Worm (Caenorhabditis elegans) whole organism, L4 larva: ENCODE results near the gene clec-175.
A peak's percentile ranks its signal among the peaks of the same experiment; 100 is the strongest.

Experiments used
- D1046.2 ChIP-seq: fragments of 200-800 bp; sonication (Bioruptor generic); IDR thresholded peaks from 2 replicates; pipeline ENCODE4 v1.3.6; 2022; ENCODE audit warnings: missing genetic modification characterization, missing compliant biosample characterization
- F10B5.3 ChIP-seq: sonication (generic microtip); optimal IDR thresholded peaks from 2 replicates; lab custom pipeline; 2016; ENCODE audit warnings: mild to moderate bottlenecking, missing genetic modification characterization, missing compliant biosample characterization
- F37D6.2 ChIP-seq: sonication (generic microtip); optimal IDR thresholded peaks from 2 replicates; lab custom pipeline; 2016; ENCODE audit warnings: mild to moderate bottlenecking, missing genetic modification characterization, missing compliant biosample characterization
- F44E2.7 ChIP-seq: fragments of 200-800 bp; sonication (Bioruptor generic); IDR thresholded peaks from 2 replicates; pipeline ENCODE4 v2.1.2; 2022; ENCODE audit warnings: missing genetic modification characterization, missing compliant biosample characterization
- F49E8.2 ChIP-seq: sonication (generic microtip); optimal IDR thresholded peaks from 2 replicates; lab custom pipeline; 2016; ENCODE audit warnings: missing compliant biosample characterization, mild to moderate bottlenecking, missing genetic modification characterization, borderline replicate concordance
- T20F7.1 ChIP-seq: fragments of 200-800 bp; sonication (Bioruptor generic); optimal IDR thresholded peaks from 2 replicates; lab custom pipeline; 2018; ENCODE audit warnings: mild to moderate bottlenecking, missing genetic modification characterization, missing compliant biosample characterization
- Y105C5A.15 ChIP-seq: fragments of 200-800 bp; sonication (Bioruptor generic); IDR thresholded peaks from 2 replicates; pipeline ENCODE4 v1.3.6; 2022; ENCODE audit warnings: missing genetic modification characterization, missing compliant biosample characterization
- Y5F2A.4 ChIP-seq: fragments of 200-800 bp; sonication (Bioruptor generic); optimal IDR thresholded peaks from 2 replicates; lab custom pipeline; 2018; ENCODE audit warnings: mild to moderate bottlenecking, missing genetic modification characterization, missing compliant biosample characterization
- Y75B8A.6 ChIP-seq: fragments of 200-800 bp; sonication (Bioruptor generic); IDR thresholded peaks from 2 replicates; pipeline ENCODE4 v1.3.6; 2022; ENCODE audit warnings: missing genetic modification reagents, missing genetic modification characterization, missing compliant biosample characterization
- attf-4 ChIP-seq: sonication (generic microtip); optimal IDR thresholded peaks from 3 replicates; lab custom pipeline; 2017; ENCODE audit warnings: missing biosample characterization, missing genetic modification characterization
- ceh-44 ChIP-seq: fragments of 200-800 bp; sonication (Bioruptor generic); IDR thresholded peaks from 2 replicates; pipeline ENCODE4 v1.3.6; 2022; ENCODE audit warnings: missing genetic modification reagents, missing genetic modification characterization, missing compliant biosample characterization
- ces-1 ChIP-seq: fragments of 150-350 bp; sonication (generic microtip); optimal IDR thresholded peaks from 4 replicates; lab custom pipeline; 2014; ENCODE audit warnings: missing biosample characterization, missing genetic modification reagents, missing genetic modification characterization
- cey-2 ChIP-seq: sonication (generic microtip); optimal IDR thresholded peaks from 3 replicates; lab custom pipeline; 2017; ENCODE audit warnings: missing genetic modification characterization, mild to moderate bottlenecking, missing compliant biosample characterization, antibody characterized with exemption, borderline replicate concordance; ENCODE audit not compliant: insufficient read depth
- ctbp-1 ChIP-seq: fragments of 200-800 bp; sonication (Bioruptor generic); IDR thresholded peaks from 2 replicates; pipeline ENCODE4 v1.3.6; 2022; ENCODE audit warnings: missing genetic modification reagents, missing genetic modification characterization, missing compliant biosample characterization
- daf-16 ChIP-seq, 3 experiments: sonication (generic microtip); optimal IDR thresholded peaks; 2 replicates each; lab custom pipeline; 2016 to 2017; ENCODE audit warnings: missing genetic modification characterization in 3 of 3, missing genetic modification reagents in 3 of 3, mild to moderate bottlenecking in 2 of 3, missing compliant biosample characterization in 2 of 3, missing biosample characterization in 1 of 3, moderate library complexity in 1 of 3
- daf-8 ChIP-seq: fragments of 200-800 bp; sonication (Bioruptor generic); IDR thresholded peaks from 2 replicates; pipeline ENCODE4 v1.3.6; 2022; ENCODE audit warnings: missing genetic modification characterization, missing compliant biosample characterization
- dpl-1 ChIP-seq: fragments of 150-350 bp; optimal IDR thresholded peaks from 2 replicates; lab custom pipeline; 2014; ENCODE audit warnings: missing biosample characterization, missing genetic modification reagents, missing genetic modification characterization
- duxl-1 ChIP-seq: sonication (generic microtip); optimal IDR thresholded peaks from 2 replicates; lab custom pipeline; 2016; ENCODE audit warnings: mild to moderate bottlenecking, missing genetic modification characterization, moderate library complexity, missing compliant biosample characterization; ENCODE audit not compliant: poor library complexity
- egl-27 ChIP-seq: sonication (generic microtip); optimal IDR thresholded peaks from 3 replicates; lab custom pipeline; 2017; ENCODE audit warnings: missing biosample characterization, missing genetic modification reagents, missing genetic modification characterization
- egl-43 ChIP-seq: fragments of 200-800 bp; sonication (Bioruptor generic); IDR thresholded peaks from 2 replicates; pipeline ENCODE4 v1.3.6; 2022; ENCODE audit warnings: missing genetic modification reagents, missing genetic modification characterization, missing compliant biosample characterization
- fos-1 ChIP-seq: fragments of 150-350 bp; optimal IDR thresholded peaks from 2 replicates; lab custom pipeline; 2014; ENCODE audit warnings: missing biosample characterization, missing genetic modification characterization
- gei-8 ChIP-seq: fragments of 200-800 bp; sonication (Bioruptor generic); optimal IDR thresholded peaks from 2 replicates; lab custom pipeline; 2018; ENCODE audit warnings: mild to moderate bottlenecking, missing genetic modification characterization, missing compliant biosample characterization
- hlh-11 ChIP-seq: fragments of 200-800 bp; sonication (Bioruptor generic); optimal IDR thresholded peaks from 2 replicates; lab custom pipeline; 2018; ENCODE audit warnings: mild to moderate bottlenecking, missing genetic modification characterization, missing compliant biosample characterization
- lin-1 ChIP-seq: fragments of 200-800 bp; sonication (Bioruptor generic); IDR thresholded peaks from 2 replicates; pipeline ENCODE4 v1.3.6; 2022; ENCODE audit warnings: missing genetic modification reagents, missing genetic modification characterization, missing compliant biosample characterization
- lin-15B ChIP-seq: fragments of 150-350 bp; sonication (generic microtip); optimal IDR thresholded peaks from 3 replicates; lab custom pipeline; 2014; ENCODE audit warnings: missing biosample characterization, missing genetic modification characterization
- lin-29 ChIP-seq: fragments of 200-800 bp; sonication (Bioruptor generic); IDR thresholded peaks from 2 replicates; pipeline ENCODE4 v1.3.6; 2022; ENCODE audit warnings: missing genetic modification reagents, missing genetic modification characterization, missing compliant biosample characterization
- lin-39 ChIP-seq: fragments of 150-350 bp; optimal IDR thresholded peaks from 2 replicates; lab custom pipeline; 2014; ENCODE audit warnings: missing biosample characterization, missing genetic modification reagents, missing genetic modification characterization
- lsy-2 ChIP-seq, 2 experiments: fragments of 150-350 bp in 1 of 2; sonication (generic microtip) in 1 of 2; optimal IDR thresholded peaks; 2 replicates each; lab custom pipeline; 2014 to 2017; ENCODE audit warnings: missing biosample characterization in 2 of 2, missing genetic modification characterization in 2 of 2
- mep-1 ChIP-seq: fragments of 150-350 bp; sonication (generic microtip); optimal IDR thresholded peaks from 3 replicates; lab custom pipeline; 2014; ENCODE audit warnings: missing biosample characterization, missing genetic modification characterization
- mxl-3 ChIP-seq: fragments of 200-800 bp; sonication (Bioruptor generic); optimal IDR thresholded peaks from 2 replicates; lab custom pipeline; 2018; ENCODE audit warnings: mild to moderate bottlenecking, missing genetic modification characterization, missing compliant biosample characterization
- nhr-10 ChIP-seq: fragments of 150-350 bp; optimal IDR thresholded peaks from 2 replicates; lab custom pipeline; 2014; ENCODE audit warnings: missing biosample characterization, missing genetic modification characterization
- nhr-102 ChIP-seq: sonication (generic microtip); optimal IDR thresholded peaks from 2 replicates; lab custom pipeline; 2016; ENCODE audit warnings: mild to moderate bottlenecking, missing genetic modification characterization, moderate library complexity, missing compliant biosample characterization
- nhr-111 ChIP-seq: fragments of 200-800 bp; sonication (Bioruptor generic); optimal IDR thresholded peaks from 2 replicates; lab custom pipeline; 2018; ENCODE audit warnings: mild to moderate bottlenecking, missing genetic modification characterization, missing compliant biosample characterization
- nhr-25 ChIP-seq: sonication (generic microtip); optimal IDR thresholded peaks from 2 replicates; lab custom pipeline; 2017; ENCODE audit warnings: missing genetic modification characterization, mild to moderate bottlenecking, missing compliant biosample characterization, antibody characterized with exemption, moderate library complexity, borderline replicate concordance; ENCODE audit not compliant: insufficient read depth
- nhr-41 ChIP-seq: fragments of 200-800 bp; sonication (Bioruptor generic); IDR thresholded peaks from 2 replicates; pipeline ENCODE4 v1.3.6; 2022; ENCODE audit warnings: missing genetic modification reagents, missing genetic modification characterization, missing compliant biosample characterization
- nhr-48 ChIP-seq: sonication (generic microtip); optimal IDR thresholded peaks from 2 replicates; lab custom pipeline; 2016; ENCODE audit warnings: mild to moderate bottlenecking, missing genetic modification characterization, missing compliant biosample characterization
- nhr-6 ChIP-seq: fragments of 150-350 bp; optimal IDR thresholded peaks from 2 replicates; lab custom pipeline; 2014; ENCODE audit warnings: missing biosample characterization, missing genetic modification characterization
- nhr-76 ChIP-seq: fragments of 150-350 bp; optimal IDR thresholded peaks from 2 replicates; lab custom pipeline; 2014; ENCODE audit warnings: missing biosample characterization, missing genetic modification characterization
- nhr-77 ChIP-seq: fragments of 150-350 bp; optimal IDR thresholded peaks from 2 replicates; lab custom pipeline; 2014; ENCODE audit warnings: missing biosample characterization, missing genetic modification characterization
- pha-4 ChIP-seq, 2 experiments: fragments of 150-350 bp in 1 of 2; fragments of 200-800 bp in 1 of 2; sonication (Bioruptor generic) in 1 of 2; IDR thresholded peaks in 1 of 2; optimal IDR thresholded peaks in 1 of 2; 2 replicates each; pipeline versions ENCODE4 v1.3.6 to Lab custom; 2014 to 2022; ENCODE audit warnings: missing genetic modification characterization in 2 of 2, missing genetic modification reagents in 2 of 2, missing biosample characterization in 1 of 2, missing compliant biosample characterization in 1 of 2
- sdz-12 ChIP-seq: fragments of 200-800 bp; sonication (Bioruptor generic); optimal IDR thresholded peaks from 2 replicates; lab custom pipeline; 2018; ENCODE audit warnings: mild to moderate bottlenecking, missing genetic modification characterization, missing compliant biosample characterization
- set-16 ChIP-seq: fragments of 200-800 bp; sonication (Bioruptor generic); IDR thresholded peaks from 2 replicates; pipeline ENCODE4 v1.3.6; 2022; ENCODE audit warnings: missing genetic modification reagents, missing genetic modification characterization, missing compliant biosample characterization
- snpc-4 ChIP-seq: fragments of 150-350 bp; optimal IDR thresholded peaks from 2 replicates; lab custom pipeline; 2014; ENCODE audit warnings: missing biosample characterization, missing genetic modification characterization
- tra-1 ChIP-seq: fragments of 200-800 bp; sonication (Bioruptor generic); IDR thresholded peaks from 2 replicates; pipeline ENCODE4 v1.3.6; 2022; ENCODE audit warnings: missing genetic modification reagents, missing genetic modification characterization, missing compliant biosample characterization
- unc-39 ChIP-seq: sonication (generic microtip); optimal IDR thresholded peaks from 2 replicates; lab custom pipeline; 2017; ENCODE audit warnings: missing biosample characterization, missing genetic modification characterization
- vab-7 ChIP-seq: fragments of 200-800 bp; sonication (Bioruptor generic); IDR thresholded peaks from 2 replicates; pipeline ENCODE4 v1.3.6; 2022; ENCODE audit warnings: missing genetic modification reagents, missing genetic modification characterization, missing compliant biosample characterization
- zip-11 ChIP-seq: fragments of 200-800 bp; sonication (Bioruptor generic); IDR thresholded peaks from 2 replicates; pipeline ENCODE4 v1.3.6; 2022; ENCODE audit warnings: missing genetic modification characterization, missing compliant biosample characterization
- zip-2 ChIP-seq: fragments of 150-350 bp; optimal IDR thresholded peaks from 2 replicates; lab custom pipeline; 2014; ENCODE audit warnings: missing biosample characterization, missing genetic modification characterization
- ztf-7 ChIP-seq: fragments of 150-350 bp; optimal IDR thresholded peaks from 2 replicates; lab custom pipeline; 2014; ENCODE audit warnings: missing biosample characterization, missing genetic modification characterization

The clec-175 gene

DNA sequence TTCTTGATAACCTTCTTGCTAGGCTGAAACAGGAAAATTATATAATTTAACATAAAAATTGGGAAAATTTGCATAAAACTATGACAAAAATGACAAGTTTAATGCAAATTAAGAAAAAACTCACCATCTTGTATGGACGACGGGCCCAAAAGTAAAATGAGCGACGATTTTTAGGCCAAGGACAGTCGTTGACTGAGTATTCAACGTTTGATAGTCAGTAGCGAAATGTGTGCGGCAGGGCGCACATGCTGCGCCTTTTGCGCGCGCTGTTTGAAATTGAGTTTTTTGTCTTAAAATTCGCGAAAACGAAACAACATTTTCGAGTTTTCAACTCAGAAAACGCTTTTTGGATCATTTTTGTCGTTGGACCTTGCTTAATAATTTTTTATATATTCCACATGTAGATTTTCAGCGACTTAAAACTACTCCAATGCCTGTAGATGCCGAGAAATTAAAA, 31.7 kb upstream of the clec-175 start, which contains the start of the genes rpl-7A and set-21 (continued):
- TF ChIP-seq daf-16 (GFP tag; optimal IDR thresholded peaks at IDR 0.05; lab: Kevin White, UChicago): peak; percentile 17 to 77
- peak; percentile 45 for TF ChIP-seq daf-16 (tag; optimal IDR thresholded peaks at IDR 0.05; lab: Kevin White, UChicago)
- peak; percentile 97 for TF ChIP-seq nhr-102 (tag; lab: Kevin White, UChicago)
- TF ChIP-seq ztf-7: no peak
- no peak for TF ChIP-seq nhr-10
- peak; percentile 90 for TF ChIP-seq F10B5.3
- TF ChIP-seq T20F7.1 (GFP tag; lab: Kevin White, UChicago): peak; percentile 93
- peak; percentile 94 for TF ChIP-seq nhr-41
- TF ChIP-seq zip-2 (tag; lab: Kevin White, UChicago): peak; percentile 43
- TF ChIP-seq zip-11 (GFP tag; lab: Robert Waterston, UW): no peak
- TF ChIP-seq mxl-3 (GFP tag; lab: Kevin White, UChicago): peak; percentile 90
- TF ChIP-seq nhr-76 (tag; lab: Kevin White, UChicago): no peak
- no peak for TF ChIP-seq lin-39
- no peak for TF ChIP-seq egl-27 (tag; lab: Kevin White, UChicago)
- TF ChIP-seq ces-1 (GFP tag; lab: Kevin White, UChicago): no peak
- peak; percentile 69 for TF ChIP-seq ceh-44 (GFP tag; lab: Robert Waterston, UW)
- TF ChIP-seq nhr-77 (tag; lab: Kevin White, UChicago): peak; percentile 96
- peak; percentile 96 for TF ChIP-seq tra-1 (GFP tag; lab: Robert Waterston, UW)
- peak; percentile 80 for TF ChIP-seq Y5F2A.4 (GFP tag; lab: Kevin White, UChicago)
- TF ChIP-seq attf-4: no peak
- 0 out of 2 replicates have a peak, but pooled peaks have one; percentile 77 for TF ChIP-seq F44E2.7 (GFP tag; lab: Robert Waterston, UW)
- TF ChIP-seq dpl-1 (GFP tag; lab: Kevin White, UChicago): peak; percentile 96
- TF ChIP-seq ctbp-1 (GFP tag; lab: Robert Waterston, UW): peak; percentile 95
- peak; percentile 93 to 96 for TF ChIP-seq lsy-2 (tag; optimal IDR thresholded peaks at IDR 0.05; lab: Kevin White, UChicago)
- peak; percentile 94 for TF ChIP-seq hlh-11
- peak; percentile 40 for TF ChIP-seq fos-1 (tag; lab: Kevin White, UChicago)
- TF ChIP-seq lin-15B (tag; lab: Kevin White, UChicago): peak; percentile 77
- TF ChIP-seq nhr-48: peak; percentile 84
- peak; percentile 82 for TF ChIP-seq F49E8.2 (tag; lab: Kevin White, UChicago)
- TF ChIP-seq cey-2: no peak
- peak; percentile 76 for TF ChIP-seq nhr-6 (tag; lab: Kevin White, UChicago)
- TF ChIP-seq F37D6.2 (tag; lab: Kevin White, UChicago): peak; percentile 93
- TF ChIP-seq nhr-111 (GFP tag; lab: Kevin White, UChicago): no peak
- no peak for TF ChIP-seq daf-8 (GFP tag; lab: Robert Waterston, UW)
- peak; percentile 93 for TF ChIP-seq nhr-25 (tag; lab: Kevin White, UChicago)
- no peak for TF ChIP-seq unc-39 (tag; lab: Kevin White, UChicago)
- peak; percentile 97 for TF ChIP-seq lin-29 (GFP tag; lab: Robert Waterston, UW)
- no peak for TF ChIP-seq gei-8 (GFP tag; lab: Kevin White, UChicago)
- TF ChIP-seq Y75B8A.6 (GFP tag; lab: Robert Waterston, UW): peak; percentile 95
- TF ChIP-seq set-16 (GFP tag; lab: Robert Waterston, UW): peak; percentile 31; the same call in 1 of the 2 replicates
- TF ChIP-seq sdz-12 (GFP tag; lab: Kevin White, UChicago): peak; percentile 53
- peak; percentile 95 for TF ChIP-seq lin-1 (GFP tag; lab: Robert Waterston, UW)
- TF ChIP-seq pha-4 (GFP tag; IDR thresholded peaks at IDR 0.05; lab: Robert Waterston, UW): peak; percentile 98
- TF ChIP-seq pha-4 (tag; optimal IDR thresholded peaks at IDR 0.05; lab: Kevin White, UChicago): no peak
- TF ChIP-seq egl-43 (GFP tag; lab: Robert Waterston, UW): peak; percentile 96
- TF ChIP-seq snpc-4: no peak
- TF ChIP-seq D1046.2 (GFP tag; lab: Robert Waterston, UW): peak; percentile 95
- TF ChIP-seq mep-1 (tag; lab: Kevin White, UChicago): peak; percentile 90
- peak; percentile 93 for TF ChIP-seq vab-7 (GFP tag; lab: Robert Waterston, UW)
- TF ChIP-seq duxl-1 (tag; lab: Kevin White, UChicago): peak; percentile 94
- TF ChIP-seq Y105C5A.15 (GFP tag; lab: Robert Waterston, UW): peak; percentile 66; the same call in 1 of the 2 replicates
